Worm (Caenorhabditis elegans): ENCODE results near the gene sft-1.

sft-1 gene

DNA sequence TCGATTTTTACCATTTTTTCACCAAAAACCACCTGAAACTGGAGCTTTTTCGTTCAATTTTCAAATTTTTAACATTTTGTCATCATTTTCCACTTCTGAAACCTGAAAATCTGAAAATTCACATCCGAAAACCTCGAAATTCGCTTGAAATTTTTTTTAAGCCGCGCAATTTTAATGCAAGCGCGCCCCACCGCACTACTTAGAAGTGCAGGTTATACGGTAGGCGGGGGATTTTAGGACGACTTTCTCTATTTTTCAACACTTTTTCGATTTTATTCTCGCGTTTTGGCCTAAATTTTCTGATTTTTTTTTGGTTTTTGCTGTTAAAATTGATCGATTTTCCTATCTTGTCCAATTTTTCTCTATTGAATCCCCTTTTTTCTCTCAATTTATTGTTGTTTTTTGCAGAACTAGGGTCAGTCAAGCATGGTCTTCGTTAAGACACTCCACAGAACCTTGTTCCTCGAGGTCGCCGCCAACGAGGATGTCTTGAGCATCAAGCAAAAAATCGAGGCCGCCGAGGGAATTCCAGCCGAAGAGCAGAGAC is 18.5 kb upstream of the sft-1 start, which contains the start of gene ubl-1 (continued):
- TF ChIP-seq nhr-77 (tag; optimal IDR thresholded peaks at IDR 0.05) (peak; percentile 91), fos-1 (tag; optimal IDR thresholded peaks at IDR 0.05) (peak; percentile 79), efl-1 (optimal IDR thresholded peaks at IDR 0.05) (peak; percentile 89 to 90), efl-1 (GFP tag; optimal IDR thresholded peaks at IDR 0.05 in 1 of 2) (peak; percentile 86 to 98), zag-1 (tag; optimal IDR thresholded peaks at IDR 0.05) (peak; percentile 60), dsc-1 (tag; optimal IDR thresholded peaks at IDR 0.05) (peak; percentile 74), hlh-17 (GFP tag; optimal IDR thresholded peaks at IDR 0.05; ENCODE audit: borderline replicate concordance) (no peak), nhr-47 (tag; optimal IDR thresholded peaks at IDR 0.05) (peak; percentile 83), skn-1 (tag; optimal IDR thresholded peaks at IDR 0.05) (peak; percentile 95), Y116A8C.19 (tag; optimal IDR thresholded peaks at IDR 0.05; ENCODE audit: borderline replicate concordance) (no peak), pag-3 (tag; optimal IDR thresholded peaks at IDR 0.05; ENCODE audit: borderline replicate concordance, insufficient read depth) (peak; percentile 23), swsn-7 (tag; optimal IDR thresholded peaks at IDR 0.05) (peak; percentile 76), aha-1 (tag; optimal IDR thresholded peaks at IDR 0.05) (no peak), C16A3.4 (tag; optimal IDR thresholded peaks at IDR 0.05) (peak; percentile 94), blmp-1 (tag; optimal IDR thresholded peaks at IDR 0.05) (peak; percentile 96), rnt-1 (tag; optimal IDR thresholded peaks at IDR 0.05) (peak; percentile 89), elt-3 (tag; optimal IDR thresholded peaks at IDR 0.05) (peak; percentile 27 to 92 (median 66)), unc-86 (tag; optimal IDR thresholded peaks at IDR 0.05) (peak; percentile 56), fkh-4 (tag; optimal IDR thresholded peaks at IDR 0.05; ENCODE audit: borderline replicate concordance) (peak; percentile 3), mdl-1 (tag; optimal IDR thresholded peaks at IDR 0.05) (peak in 1 of 2 experiments; percentile 66), ceh-88 (GFP tag; IDR thresholded peaks at IDR 0.05) (peak; percentile 38; the same call in 1 of the 2 replicates), pqm-1 (tag; optimal IDR thresholded peaks at IDR 0.05) (no peak), ama-1 (optimal IDR thresholded peaks at IDR 0.05) (no peak), egl-27 (tag; optimal IDR thresholded peaks at IDR 0.05) (no peak), nhr-28 (tag; optimal IDR thresholded peaks at IDR 0.05) (no peak), xbp-1 (tag; optimal IDR thresholded peaks at IDR 0.05) (peak; percentile 84), hlh-4 (tag; optimal IDR thresholded peaks at IDR 0.05) (no peak), snpc-4 (tag; optimal IDR thresholded peaks at IDR 0.05) (peak; percentile 83), grh-1 (GFP tag; IDR thresholded peaks at IDR 0.05) (peak; percentile 29; the same call in 1 of the 2 replicates), unc-98 (GFP tag; IDR thresholded peaks at IDR 0.05) (peak; percentile 42; the same call in 1 of the 2 replicates), nhr-90 (tag; optimal IDR thresholded peaks at IDR 0.05; ENCODE audit: poor library complexity) (peak; percentile 67), nhr-20 (tag; optimal IDR thresholded peaks at IDR 0.05) (peak; percentile 82), F16B12.6 (tag; optimal IDR thresholded peaks at IDR 0.05) (peak; percentile 64), vab-15 (tag; optimal IDR thresholded peaks at IDR 0.05) (peak; percentile 73), nhr-11 (tag; optimal IDR thresholded peaks at IDR 0.05) (peak; percentile 69), mab-9 (GFP tag; IDR thresholded peaks at IDR 0.05) (no peak), jun-1 (tag; optimal IDR thresholded peaks at IDR 0.05) (peak; percentile 79), nhr-85 (tag) (peak; percentile 85), nhr-76 (tag; optimal IDR thresholded peaks at IDR 0.05) (no peak), nhr-12 (tag; optimal IDR thresholded peaks at IDR 0.05) (no peak), ceh-8 (GFP tag; optimal IDR thresholded peaks at IDR 0.05) (no peak), lsy-2 (tag; optimal IDR thresholded peaks at IDR 0.05) (peak; percentile 98 to 99), dpl-1 (GFP tag; optimal IDR thresholded peaks at IDR 0.05) (peak; percentile 84 to 90 (median 88)), lin-35 (GFP tag; optimal IDR thresholded peaks at IDR 0.05) (peak; percentile 88 to 94), tbx-2 (tag; optimal IDR thresholded peaks at IDR 0.05) (peak; percentile 80), nhr-237 (tag; optimal IDR thresholded peaks at IDR 0.05) (peak; percentile 83), fkh-10 (GFP tag; optimal IDR thresholded peaks at IDR 0.05) (peak; percentile 74), lin-15B (tag; optimal IDR thresholded peaks at IDR 0.05) (peak; percentile 96), unc-130 (tag; optimal IDR thresholded peaks at IDR 0.05) (peak; percentile 92), pax-3 (tag; optimal IDR thresholded peaks at IDR 0.05) (peak; percentile 65), lin-39 (tag; optimal IDR thresholded peaks at IDR 0.05) (peak; percentile 51), unc-30 (tag; optimal IDR thresholded peaks at IDR 0.05) (no peak), sox-4 (tag; optimal IDR thresholded peaks at IDR 0.05) (no peak)

Measured in whole organism, L1 larva.